Fruit fly (Drosophila melanogaster): ENCODE data around the gene CG17260.

- TF ChIP-seq CG8478 (optimal IDR thresholded peaks at IDR 0.05), result no peak
- no peak for TF ChIP-seq CTCF (optimal IDR thresholded peaks at IDR 0.05)
Measured at dm6 chr2L:3082895-3083294, 45.9 kb downstream of the CG17260 start.
